Worm (Caenorhabditis elegans) whole organism, early embryonic: ENCODE results near the gene clec-35.

Source experiments
- B0310.2 ChIP-seq: sonication (generic microtip); optimal IDR thresholded peaks from 2 replicates; lab custom pipeline; 2016; ENCODE audit warnings: mild to moderate bottlenecking, missing genetic modification characterization, missing compliant biosample characterization
- F13C5.2 ChIP-seq: sonication (generic microtip); optimal IDR thresholded peaks from 2 replicates; lab custom pipeline; 2017; ENCODE audit warnings: mild to moderate bottlenecking, missing genetic modification characterization, inconsistent platforms, missing compliant biosample characterization
- aly-1 ChIP-seq: sonication (generic microtip); optimal IDR thresholded peaks from 2 replicates; lab custom pipeline; 2016; ENCODE audit warnings: missing genetic modification characterization, missing compliant biosample characterization
- ama-1 ChIP-seq: fragments of 150-350 bp; optimal IDR thresholded peaks from 2 replicates; lab custom pipeline; 2014
- ets-7 ChIP-seq: sonication (generic microtip); optimal IDR thresholded peaks from 2 replicates; lab custom pipeline; 2016; ENCODE audit warnings: missing genotype, missing genetic modification characterization, missing compliant biosample characterization
- flt-1 ChIP-seq: fragments of 200-800 bp; sonication (Bioruptor generic); IDR thresholded peaks from 2 replicates; pipeline ENCODE4 v1.3.6; 2022; ENCODE audit warnings: missing genetic modification characterization, missing compliant biosample characterization
- hmbx-1 ChIP-seq: sonication (generic microtip); optimal IDR thresholded peaks from 2 replicates; lab custom pipeline; 2016; ENCODE audit warnings: mild to moderate bottlenecking, missing genetic modification characterization, missing compliant biosample characterization
- hmg-4 ChIP-seq: fragments of 200-800 bp; sonication (Bioruptor generic); optimal IDR thresholded peaks from 2 replicates; lab custom pipeline; 2018; ENCODE audit warnings: mild to moderate bottlenecking, missing genetic modification characterization, missing compliant biosample characterization
- pes-1 ChIP-seq: fragments of 200-800 bp; sonication (Bioruptor generic); IDR thresholded peaks from 2 replicates; pipeline ENCODE4 v1.3.6; 2022; ENCODE audit warnings: missing genetic modification reagents, missing genetic modification characterization, missing compliant biosample characterization
- scrt-1 ChIP-seq: fragments of 200-800 bp; sonication (Bioruptor generic); IDR thresholded peaks from 2 replicates; pipeline ENCODE4 v1.3.6; 2022; ENCODE audit warnings: missing genetic modification characterization, missing compliant biosample characterization
- sea-1 ChIP-seq: fragments of 200-800 bp; sonication (Bioruptor generic); conservative IDR thresholded peaks from 2 replicates; pipeline ENCODE4 v1.3.6; 2022; ENCODE audit warnings: missing genetic modification characterization, missing compliant biosample characterization
- tbx-11 ChIP-seq: fragments of 200-800 bp; sonication (Bioruptor generic); IDR thresholded peaks from 2 replicates; pipeline ENCODE4 v1.3.6; 2022; ENCODE audit warnings: missing genetic modification characterization, missing compliant biosample characterization
- tra-4 ChIP-seq: sonication (generic microtip); optimal IDR thresholded peaks from 2 replicates; lab custom pipeline; 2017; ENCODE audit warnings: missing genetic modification characterization, missing compliant biosample characterization

ce11 chrV:16808168-16808567 lies 45.7 kb downstream of the clec-35 start:
- no peak for TF ChIP-seq ets-7
- TF ChIP-seq ama-1 (lab: Kevin White, UChicago) = no peak
- TF ChIP-seq scrt-1 (GFP tag; lab: Robert Waterston, UW) = no peak
- no peak for TF ChIP-seq flt-1 (GFP tag; lab: Robert Waterston, UW)
- no peak for TF ChIP-seq F13C5.2 (tag; lab: Kevin White, UChicago)
- TF ChIP-seq tbx-11 (GFP tag; lab: Robert Waterston, UW) = no peak
- no peak for TF ChIP-seq B0310.2
- TF ChIP-seq tra-4 = no peak
- TF ChIP-seq sea-1 (GFP tag; lab: Robert Waterston, UW) = no peak
- no peak for TF ChIP-seq pes-1 (GFP tag; lab: Robert Waterston, UW)
- no peak for TF ChIP-seq aly-1 (tag; lab: Kevin White, UChicago)
- no peak for TF ChIP-seq hmg-4 (GFP tag; lab: Kevin White, UChicago)
- TF ChIP-seq hmbx-1 (tag; lab: Kevin White, UChicago) = no peak
